Worm (Caenorhabditis elegans): ENCODE results near the gene srbc-13.

ce11 chrV:842611-843010, 5.0 kb upstream of the srbc-13 start:
- TF ChIP-seq snpc-4 (tag; optimal IDR thresholded peaks at IDR 0.05) (no peak), lin-39 (tag; optimal IDR thresholded peaks at IDR 0.05) (no peak), ceh-82 (tag; optimal IDR thresholded peaks at IDR 0.05) (no peak)
